Worm (Caenorhabditis elegans) whole organism, L4 larva: ENCODE measurements around the gene his-6.

Experiments used
- F49E8.2 ChIP-seq: sonication (generic microtip); optimal IDR thresholded peaks from 2 replicates; lab custom pipeline; 2016; ENCODE audit warnings: missing compliant biosample characterization, mild to moderate bottlenecking, missing genetic modification characterization, borderline replicate concordance
- Y5F2A.4 ChIP-seq: fragments of 200-800 bp; sonication (Bioruptor generic); optimal IDR thresholded peaks from 2 replicates; lab custom pipeline; 2018; ENCODE audit warnings: mild to moderate bottlenecking, missing genetic modification characterization, missing compliant biosample characterization
- ama-1 ChIP-seq: fragments of 150-350 bp; optimal IDR thresholded peaks from 2 replicates; lab custom pipeline; 2014; ENCODE audit warnings: inconsistent platforms, mixed read lengths
- egl-27 ChIP-seq: sonication (generic microtip); optimal IDR thresholded peaks from 3 replicates; lab custom pipeline; 2017; ENCODE audit warnings: missing biosample characterization, missing genetic modification reagents, missing genetic modification characterization
- fkh-10 ChIP-seq: fragments of 150-350 bp; optimal IDR thresholded peaks from 2 replicates; lab custom pipeline; 2014; ENCODE audit warnings: missing biosample characterization, missing genetic modification reagents, missing genetic modification characterization
- nhr-237 ChIP-seq: sonication (generic microtip); optimal IDR thresholded peaks from 2 replicates; lab custom pipeline; 2017; ENCODE audit warnings: missing biosample characterization, missing genetic modification characterization
- nhr-41 ChIP-seq: fragments of 200-800 bp; sonication (Bioruptor generic); IDR thresholded peaks from 2 replicates; pipeline ENCODE4 v1.3.6; 2022; ENCODE audit warnings: missing genetic modification reagents, missing genetic modification characterization, missing compliant biosample characterization
- nhr-6 ChIP-seq: fragments of 150-350 bp; optimal IDR thresholded peaks from 2 replicates; lab custom pipeline; 2014; ENCODE audit warnings: missing biosample characterization, missing genetic modification characterization
- sdz-12 ChIP-seq: fragments of 200-800 bp; sonication (Bioruptor generic); optimal IDR thresholded peaks from 2 replicates; lab custom pipeline; 2018; ENCODE audit warnings: mild to moderate bottlenecking, missing genetic modification characterization, missing compliant biosample characterization
- unc-62 ChIP-seq, 3 experiments: fragments of 150-350 bp in 1 of 3; sonication (generic microtip); optimal IDR thresholded peaks in 2 of 3; peaks in 1 of 3; 1 replicate in 1 of 3; 2 replicates in 2 of 3; lab custom pipeline; 2014 to 2017; ENCODE audit warnings: missing biosample characterization in 3 of 3, missing genetic modification characterization in 3 of 3, missing genetic modification reagents in 3 of 3, missing genotype in 1 of 3
- zfp-2 ChIP-seq: sonication (generic microtip); optimal IDR thresholded peaks from 2 replicates; lab custom pipeline; 2016; ENCODE audit warnings: mild to moderate bottlenecking, missing genetic modification characterization, missing compliant biosample characterization

DNA sequence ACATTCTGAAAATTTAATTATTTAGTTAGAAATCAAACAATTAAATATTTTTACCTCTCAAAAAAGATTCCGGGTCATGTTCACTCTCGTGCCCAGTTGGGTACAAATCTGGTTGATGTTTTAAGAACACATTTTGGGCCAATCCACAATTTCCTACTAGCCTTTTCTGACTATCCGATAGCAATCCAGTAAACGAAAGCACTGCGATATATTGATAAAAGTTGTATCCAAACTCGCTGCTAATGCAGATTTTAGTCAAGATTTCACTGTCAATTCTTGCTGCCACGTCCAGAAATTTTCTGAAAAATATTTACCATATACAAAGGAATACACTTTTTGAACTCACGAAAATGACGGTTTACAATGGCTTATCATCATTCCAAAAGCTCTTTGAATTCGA lies 34.4 kb upstream of the his-6 start:
- no peak for TF ChIP-seq nhr-41 (GFP tag; lab: Robert Waterston, UW)
- TF ChIP-seq nhr-6 (tag; lab: Kevin White, UChicago): no peak
- no peak for TF ChIP-seq fkh-10 (GFP tag; lab: Kevin White, UChicago)
- no peak for TF ChIP-seq Y5F2A.4 (GFP tag; lab: Kevin White, UChicago)
- TF ChIP-seq F49E8.2: no peak
- no peak for TF ChIP-seq ama-1 (lab: Kevin White, UChicago)
- no peak for TF ChIP-seq zfp-2 (tag; lab: Kevin White, UChicago)
- no peak for TF ChIP-seq sdz-12 (GFP tag; lab: Kevin White, UChicago)
- peak in 1 of 2 experiments; percentile 91 for TF ChIP-seq unc-62 (GFP tag; optimal IDR thresholded peaks at IDR 0.05 in 1 of 2; lab: Kevin White, UChicago)
- no peak for TF ChIP-seq unc-62 (tag; optimal IDR thresholded peaks at IDR 0.05; lab: Kevin White, UChicago)
- no peak for TF ChIP-seq egl-27 (tag; lab: Kevin White, UChicago)
- TF ChIP-seq nhr-237 (tag; lab: Kevin White, UChicago): no peak
